Fruit fly (Drosophila melanogaster): ENCODE results near the gene CG7368.

Gene CG7368

dm6 chr3L:11630684-11631083, 33.7 kb downstream of the CG7368 start:
- TF ChIP-seq CG9797 (GFP tag; optimal IDR thresholded peaks at IDR 0.05) (peak; percentile 23), CG10209 (GFP tag; optimal IDR thresholded peaks at IDR 0.05) (no peak), Dip2 (GFP tag; IDR thresholded peaks at IDR 0.05) (no peak), twi (tag; optimal IDR thresholded peaks at IDR 0.05) (no peak), eve (GFP tag; optimal IDR thresholded peaks at IDR 0.05) (peak in 1 of 2 experiments; percentile 50), CG43689 (GFP tag; IDR thresholded peaks at IDR 0.05) (no peak), CG13287 (GFP tag; IDR thresholded peaks at IDR 0.05; ENCODE audit: partially characterized antibody) (peak; percentile 56; the same call in 1 of the 2 replicates), hkb (optimal IDR thresholded peaks at IDR 0.05) (no peak), hkb (GFP tag; IDR thresholded peaks at IDR 0.05) (no peak), Atf3 (GFP tag; optimal IDR thresholded peaks at IDR 0.05) (no peak), Doc3 (GFP tag; IDR thresholded peaks at IDR 0.05; ENCODE audit: partially characterized antibody) (0 out of 3 replicates have a peak, but pooled peaks have one; percentile 36), Dref (GFP tag; IDR thresholded peaks at IDR 0.05) (peak; percentile 68), stwl (tag; optimal IDR thresholded peaks at IDR 0.05) (peak; percentile 81), her (GFP tag; optimal IDR thresholded peaks at IDR 0.05) (peak; percentile 16), sens (GFP tag) (peak; percentile 32), CG17385 (GFP tag; optimal IDR thresholded peaks at IDR 0.05) (no peak), CG14050 (GFP tag; IDR thresholded peaks at IDR 0.05) (no peak), cas (GFP tag; IDR thresholded peaks at IDR 0.05) (no peak), maf-S (GFP tag; optimal IDR thresholded peaks at IDR 0.05) (no peak), BEAF-32 (GFP tag; optimal IDR thresholded peaks at IDR 0.05) (peak; percentile 36), CG9609 (GFP tag; optimal IDR thresholded peaks at IDR 0.05) (no peak), Blimp-1 (GFP tag; optimal IDR thresholded peaks at IDR 0.05) (no peak), Trl (optimal IDR thresholded peaks at IDR 0.05) (no peak), Trl (GFP tag; optimal IDR thresholded peaks at IDR 0.05) (no peak), NfI (GFP tag; optimal IDR thresholded peaks at IDR 0.05) (no peak), disco-r (GFP tag; optimal IDR thresholded peaks at IDR 0.05) (no peak), CG4328 (GFP tag; optimal IDR thresholded peaks at IDR 0.05) (no peak), Fer1 (GFP tag; optimal IDR thresholded peaks at IDR 0.05) (no peak), CG8290 (GFP tag; optimal IDR thresholded peaks at IDR 0.05) (no peak), CG8290 (tag; optimal IDR thresholded peaks at IDR 0.05) (no peak), CG34224 (GFP tag; IDR thresholded peaks at IDR 0.05; ENCODE audit: partially characterized antibody) (peak; percentile 21; the same call in 2 of the 3 replicates), lbe (GFP tag; optimal IDR thresholded peaks at IDR 0.05) (no peak), gfzf (GFP tag; optimal IDR thresholded peaks at IDR 0.05) (peak; percentile 60), CG10959 (GFP tag; IDR thresholded peaks at IDR 0.05) (no peak), ab (GFP tag; optimal IDR thresholded peaks at IDR 0.05) (no peak), mld (GFP tag; IDR thresholded peaks at IDR 0.05; ENCODE audit: partially characterized antibody) (no peak), CG6254 (GFP tag; optimal IDR thresholded peaks at IDR 0.05) (no peak), PHDP (tag; optimal IDR thresholded peaks at IDR 0.05) (no peak), CG10267 (tag; optimal IDR thresholded peaks at IDR 0.05) (peak; percentile 93), CG15073 (GFP tag; optimal IDR thresholded peaks at IDR 0.05) (no peak), tin (GFP tag; optimal IDR thresholded peaks at IDR 0.05) (no peak), Pdp1 (GFP tag; optimal IDR thresholded peaks at IDR 0.05) (peak in 1 of 2 experiments; percentile 64), Dek (tag; optimal IDR thresholded peaks at IDR 0.05) (no peak), Dp (GFP tag; optimal IDR thresholded peaks at IDR 0.05) (peak; percentile 93), ato (GFP tag; IDR thresholded peaks at IDR 0.05; ENCODE audit: partially characterized antibody) (no peak), vvl (GFP tag; IDR thresholded peaks at IDR 0.05) (peak; percentile 91), CG9727 (GFP tag; optimal IDR thresholded peaks at IDR 0.05) (no peak), pita (GFP tag; optimal IDR thresholded peaks at IDR 0.05) (no peak), Myb (GFP tag; optimal IDR thresholded peaks at IDR 0.05) (peak; percentile 96), Hr39 (optimal IDR thresholded peaks at IDR 0.05) (no peak), pzg (GFP tag; optimal IDR thresholded peaks at IDR 0.05) (peak; percentile 61), CG1603 (tag; optimal IDR thresholded peaks at IDR 0.05) (peak; percentile 5)

All from whole organism, embryonic.